Fruit fly (Drosophila melanogaster): ENCODE measurements around the gene Gal.

Gal gene

dm6 chr2L:5997609-5998229 lies 8.9 kb downstream of the Gal start (continued):
- TF ChIP-seq repo (GFP tag; optimal IDR thresholded peaks at IDR 0.05) (no peak), mld (GFP tag; IDR thresholded peaks at IDR 0.05; ENCODE audit: partially characterized antibody) (no peak), insv (GFP tag; optimal IDR thresholded peaks at IDR 0.05) (peak in 1 of 2 experiments; percentile 49), sim (GFP tag; IDR thresholded peaks at IDR 0.05) (no peak), pfk (GFP tag; optimal IDR thresholded peaks at IDR 0.05) (no peak), CG11247 (GFP tag; IDR thresholded peaks at IDR 0.05) (no peak), bigmax (GFP tag; optimal IDR thresholded peaks at IDR 0.05) (no peak), PHDP (tag; optimal IDR thresholded peaks at IDR 0.05) (peak; percentile 47), emc (GFP tag; optimal IDR thresholded peaks at IDR 0.05) (no peak), ATbp (GFP tag; optimal IDR thresholded peaks at IDR 0.05) (peak; percentile 71), CG4820 (GFP tag; optimal IDR thresholded peaks at IDR 0.05) (no peak), gsb-n (tag; optimal IDR thresholded peaks at IDR 0.05) (peak; percentile 53), CG12769 (tag; optimal IDR thresholded peaks at IDR 0.05) (no peak), CG3407 (GFP tag; optimal IDR thresholded peaks at IDR 0.05) (peak; percentile 51), kah (GFP tag; optimal IDR thresholded peaks at IDR 0.05) (peak; percentile 90), Hr51 (GFP tag; optimal IDR thresholded peaks at IDR 0.05) (no peak), CTCF (GFP tag; optimal IDR thresholded peaks at IDR 0.05) (peak; percentile 47), pho (GFP tag; optimal IDR thresholded peaks at IDR 0.05) (no peak), CG15514 (GFP tag; optimal IDR thresholded peaks at IDR 0.05) (peak; percentile 66), CG18011 (GFP tag; optimal IDR thresholded peaks at IDR 0.05) (no peak), fd96Cb (tag; optimal IDR thresholded peaks at IDR 0.05) (peak; percentile 10), stc (GFP tag; IDR thresholded peaks at IDR 0.05) (no peak), CG2678 (tag; optimal IDR thresholded peaks at IDR 0.05) (no peak), CG15696 (tag; optimal IDR thresholded peaks at IDR 0.05) (peak; percentile 20), CG11560 (tag; IDR thresholded peaks at IDR 0.05) (no peak), Bgb (GFP tag; IDR thresholded peaks at IDR 0.05; ENCODE audit: partially characterized antibody) (no peak), CG12071 (GFP tag; optimal IDR thresholded peaks at IDR 0.05) (peak; percentile 68), D19A (tag; optimal IDR thresholded peaks at IDR 0.05) (peak; percentile 34), Chrac-16 (GFP tag; optimal IDR thresholded peaks at IDR 0.05) (no peak), ken (GFP tag; IDR thresholded peaks at IDR 0.05) (no peak), CG17359 (tag; optimal IDR thresholded peaks at IDR 0.05) (peak; percentile 68), bbx (GFP tag; IDR thresholded peaks at IDR 0.05; ENCODE audit: partially characterized antibody) (no peak), Dbx (GFP tag; IDR thresholded peaks at IDR 0.05) (peak; percentile 32; the same call in 1 of the 3 replicates), crc (GFP tag; optimal IDR thresholded peaks at IDR 0.05) (no peak)

dm6 chr2L:5990447-5990846 lies 16.2 kb downstream of the Gal start:
- peak; percentile 58 for TF ChIP-seq nom (GFP tag; optimal IDR thresholded peaks at IDR 0.05)
- no peak for TF ChIP-seq stc (GFP tag; IDR thresholded peaks at IDR 0.05)
- TF ChIP-seq unpg (GFP tag; optimal IDR thresholded peaks at IDR 0.05), result no peak
- 0 out of 3 replicates have a peak, but pooled peaks have one; percentile 31 for TF ChIP-seq CG7963 (GFP tag; IDR thresholded peaks at IDR 0.05; ENCODE audit: partially characterized antibody)
- no peak for TF ChIP-seq ftz-f1 (GFP tag; optimal IDR thresholded peaks at IDR 0.05)
- no peak for TF ChIP-seq Abd-B (GFP tag; optimal IDR thresholded peaks at IDR 0.05)

All from whole organism, embryonic.